Fruit fly (Drosophila melanogaster) whole organism, wandering third instar larva: ENCODE results near the gene CG17121.

ENCODE experiments used
- CG32264 ChIP-seq: fragments of 200-800 bp; sonication (Bioruptor generic); optimal IDR thresholded peaks from 2 replicates; lab custom pipeline; 2016; ENCODE audit warnings: missing biosample characterization, missing genetic modification characterization
- Hr78 ChIP-seq: fragments of >200 bp; optimal IDR thresholded peaks from 2 replicates; lab custom pipeline; 2017; ENCODE audit warnings: missing biosample characterization, missing genetic modification characterization
- Hr83 ChIP-seq: fragments of 200-300 bp; sonication (Bioruptor generic); optimal IDR thresholded peaks from 2 replicates; lab custom pipeline; 2016; ENCODE audit warnings: missing biosample characterization, mild to moderate bottlenecking, missing genetic modification characterization, moderate library complexity; ENCODE audit not compliant: poor library complexity, severe bottlenecking
- Jra ChIP-seq: sonication (Bioruptor generic); optimal IDR thresholded peaks from 2 replicates; lab custom pipeline; 2016; ENCODE audit warnings: missing biosample characterization, missing genetic modification characterization
- Myc ChIP-seq: fragments of >200 bp; optimal IDR thresholded peaks from 2 replicates; lab custom pipeline; 2017
- lola ChIP-seq: fragments of >200 bp; optimal IDR thresholded peaks from 2 replicates; lab custom pipeline; 2017; ENCODE audit warnings: missing biosample characterization, missing genetic modification characterization
- psq ChIP-seq: fragments of 200-800 bp; sonication (Bioruptor generic); optimal IDR thresholded peaks from 3 replicates; lab custom pipeline; 2017; ENCODE audit warnings: missing biosample characterization, mild to moderate bottlenecking, missing genetic modification characterization, moderate library complexity
- usp ChIP-seq: fragments of >200 bp; optimal IDR thresholded peaks from 2 replicates; lab custom pipeline; 2017; ENCODE audit warnings: missing biosample characterization, missing genetic modification characterization
- woc ChIP-seq: sonication (Bioruptor generic); optimal IDR thresholded peaks from 2 replicates; lab custom pipeline; 2016; ENCODE audit warnings: missing biosample characterization, mild to moderate bottlenecking, missing genetic modification characterization

dm6 chr3R:23058858-23059257 is 10.8 kb upstream of the CG17121 start, which contains the start of gene Ctns:
- TF ChIP-seq Hr83 (GFP tag; lab: Kevin White, UChicago) (no peak), Myc (lab: Kevin White, UChicago) (no peak), Jra (GFP tag; lab: Kevin White, UChicago) (no peak), woc (GFP tag; lab: Kevin White, UChicago) (no peak), CG32264 (GFP tag; lab: Kevin White, UChicago) (no peak), psq (GFP tag; lab: Kevin White, UChicago) (no peak), Hr78 (GFP tag; lab: Kevin White, UChicago) (no peak), lola (GFP tag; lab: Kevin White, UChicago) (no peak), usp (no peak)
